Fruit fly (Drosophila melanogaster) whole organism, embryonic: Measurements from ENCODE around the gene CG17239.

Experiments
- B-H2 ChIP-seq: fragments of 200-800 bp; sonication (Bioruptor generic); optimal IDR thresholded peaks from 2 replicates; lab custom pipeline; 2018; ENCODE audit warnings: missing biosample characterization, mild to moderate bottlenecking, missing genetic modification characterization
- CG10147 ChIP-seq: fragments of 200-800 bp; sonication (Bioruptor generic); optimal IDR thresholded peaks from 2 replicates; lab custom pipeline; 2019; ENCODE audit warnings: missing biosample characterization, mild to moderate bottlenecking, missing genetic modification characterization, moderate library complexity
- CG10431 ChIP-seq: fragments of 200-800 bp; sonication (Bioruptor generic); optimal IDR thresholded peaks from 3 replicates; lab custom pipeline; 2018; ENCODE audit warnings: missing biosample characterization, mild to moderate bottlenecking, missing genetic modification characterization
- CG11093 ChIP-seq: fragments of 200-800 bp; sonication (Bioruptor generic); IDR thresholded peaks from 3 replicates; pipeline ENCODE4 v1.3.6; 2022; ENCODE audit warnings: missing biosample characterization, missing genetic modification characterization
- CG12659 ChIP-seq: fragments of 200-800 bp; sonication (Bioruptor generic); optimal IDR thresholded peaks from 3 replicates; lab custom pipeline; 2017; ENCODE audit warnings: mild to moderate bottlenecking, missing biosample characterization, missing genetic modification reagents, missing genetic modification characterization
- CG12769 ChIP-seq: fragments of 200-800 bp; sonication (Bioruptor generic); optimal IDR thresholded peaks from 2 replicates; lab custom pipeline; 2019; ENCODE audit warnings: missing biosample characterization, mild to moderate bottlenecking, missing genetic modification characterization, moderate library complexity
- CG13624 ChIP-seq: fragments of 200-800 bp; sonication (Bioruptor generic); optimal IDR thresholded peaks from 2 replicates; lab custom pipeline; 2016; ENCODE audit warnings: missing biosample characterization, missing genetic modification characterization
- CG14710 ChIP-seq: fragments of 200-800 bp; sonication (Bioruptor generic); optimal IDR thresholded peaks from 3 replicates; lab custom pipeline; 2019; ENCODE audit warnings: missing biosample characterization, mild to moderate bottlenecking, missing genetic modification characterization, moderate library complexity
- CG15514 ChIP-seq: fragments of 200-800 bp; sonication (Bioruptor generic); optimal IDR thresholded peaks from 3 replicates; lab custom pipeline; 2017; ENCODE audit warnings: missing biosample characterization, missing genetic modification characterization, mild to moderate bottlenecking, moderate library complexity, missing genetic modification reagents
- CG2116 ChIP-seq: fragments of 200-800 bp; sonication (Bioruptor generic); optimal IDR thresholded peaks from 3 replicates; lab custom pipeline; 2018; ENCODE audit warnings: missing biosample characterization, mild to moderate bottlenecking, missing genetic modification characterization
- CG2199 ChIP-seq: fragments of 200-800 bp; sonication (Bioruptor generic); IDR thresholded peaks from 3 replicates; pipeline ENCODE4 v1.3.6; 2022; ENCODE audit warnings: missing biosample characterization, missing genetic modification characterization
- CG30020 ChIP-seq: fragments of 200-800 bp; optimal IDR thresholded peaks from 2 replicates; lab custom pipeline; 2019; ENCODE audit warnings: missing biosample characterization, mild to moderate bottlenecking, missing genetic modification characterization, moderate library complexity
- CG34376 ChIP-seq: fragments of 200-800 bp; sonication (Bioruptor generic); optimal IDR thresholded peaks from 2 replicates; lab custom pipeline; 2018; ENCODE audit warnings: missing biosample characterization, mild to moderate bottlenecking, missing genetic modification characterization
- CG6654 ChIP-seq: fragments of 200-800 bp; sonication (Bioruptor generic); optimal IDR thresholded peaks from 2 replicates; lab custom pipeline; 2017; ENCODE audit warnings: missing biosample characterization, mild to moderate bottlenecking, missing genetic modification characterization
- CG6854 ChIP-seq: fragments of 200-800 bp; sonication (Bioruptor generic); optimal IDR thresholded peaks from 3 replicates; lab custom pipeline; 2017; ENCODE audit warnings: missing biosample characterization, mild to moderate bottlenecking, missing genetic modification characterization
- CG9437 ChIP-seq: fragments of 200-800 bp; sonication (Bioruptor generic); optimal IDR thresholded peaks from 2 replicates; lab custom pipeline; 2018; ENCODE audit warnings: missing biosample characterization, mild to moderate bottlenecking, missing genetic modification characterization
- Dp ChIP-seq: fragments of 200-800 bp; sonication (Bioruptor generic); optimal IDR thresholded peaks from 2 replicates; lab custom pipeline; 2018; ENCODE audit warnings: missing biosample characterization, mild to moderate bottlenecking, missing genetic modification characterization, moderate library complexity
- Med ChIP-seq: fragments of 200-800 bp; sonication (Bioruptor generic); peaks from one replicate; lab custom pipeline; 2016; ENCODE audit warnings: missing biosample characterization, missing genetic modification characterization, mild to moderate bottlenecking, inconsistent platforms, moderate library complexity
- Neu2 ChIP-seq: fragments of 200-800 bp; sonication (Bioruptor generic); optimal IDR thresholded peaks from 3 replicates; lab custom pipeline; 2016; ENCODE audit warnings: missing biosample characterization, missing genetic modification characterization, borderline replicate concordance
- Opbp ChIP-seq: fragments of 200-800 bp; sonication (Bioruptor generic); IDR thresholded peaks from 3 replicates; pipeline ENCODE4 v1.3.6; 2022; ENCODE audit warnings: missing biosample characterization, missing genetic modification characterization; ENCODE audit not compliant: partially characterized antibody
- Poxn ChIP-seq: fragments of 200-800 bp; sonication (Bioruptor generic); IDR thresholded peaks from 2 replicates; pipeline ENCODE4 v1.3.6; 2022; ENCODE audit warnings: missing biosample characterization, missing genetic modification characterization
- Scr ChIP-seq: fragments of 200-800 bp; sonication (Bioruptor generic); IDR thresholded peaks from 2 replicates; pipeline ENCODE4 v1.3.6; 2022; ENCODE audit warnings: missing biosample characterization, missing genetic modification characterization; ENCODE audit not compliant: partially characterized antibody
- Sry-δ ChIP-seq: fragments of 200-800 bp; sonication (Bioruptor generic); optimal IDR thresholded peaks from 2 replicates; lab custom pipeline; 2016; ENCODE audit warnings: missing biosample characterization, missing genetic modification characterization
- abd-A ChIP-seq: fragments of 200-800 bp; sonication (Bioruptor generic); optimal IDR thresholded peaks from 3 replicates; lab custom pipeline; 2019; ENCODE audit warnings: missing biosample characterization, mild to moderate bottlenecking, missing genetic modification characterization, moderate library complexity
- bbx ChIP-seq: fragments of 200-800 bp; sonication (Bioruptor generic); IDR thresholded peaks from 2 replicates; pipeline ENCODE4 v1.3.6; 2022; ENCODE audit warnings: missing biosample characterization, missing genetic modification characterization; ENCODE audit not compliant: partially characterized antibody
- crp ChIP-seq, 2 experiments: fragments of 200-800 bp; sonication (Bioruptor generic); optimal IDR thresholded peaks; 2 replicates in 1 of 2; 3 replicates in 1 of 2; lab custom pipeline; 2017; ENCODE audit warnings: missing biosample characterization in 2 of 2, missing genetic modification characterization in 2 of 2, mild to moderate bottlenecking in 1 of 2, moderate library complexity in 1 of 2
- dm ChIP-seq: fragments of 200-800 bp; sonication (Bioruptor generic); optimal IDR thresholded peaks from 3 replicates; lab custom pipeline; 2016; ENCODE audit warnings: missing biosample characterization, missing genetic modification characterization
- esg ChIP-seq: fragments of 200-800 bp; sonication (Bioruptor generic); conservative IDR thresholded peaks from 2 replicates; pipeline ENCODE4 v1.3.6; 2022; ENCODE audit warnings: missing biosample characterization, missing genetic modification characterization
- exex ChIP-seq: fragments of 200-800 bp; sonication (Bioruptor generic); optimal IDR thresholded peaks from 4 replicates; lab custom pipeline; 2018; ENCODE audit warnings: missing biosample characterization, mild to moderate bottlenecking, missing genetic modification characterization, moderate library complexity
- gfzf ChIP-seq: fragments of 200-800 bp; sonication (Bioruptor generic); optimal IDR thresholded peaks from 2 replicates; lab custom pipeline; 2016; ENCODE audit warnings: missing biosample characterization, mild to moderate bottlenecking, missing genetic modification characterization, moderate library complexity
- ham ChIP-seq: fragments of 200-800 bp; sonication (Bioruptor generic); IDR thresholded peaks from 2 replicates; pipeline ENCODE4 v1.3.6; 2022; ENCODE audit warnings: missing biosample characterization, missing genetic modification characterization
- her ChIP-seq: fragments of 200-800 bp; sonication (Bioruptor generic); optimal IDR thresholded peaks from 2 replicates; lab custom pipeline; 2016; ENCODE audit warnings: missing biosample characterization, missing genetic modification characterization
- hkb ChIP-seq, 2 experiments: fragments of 200-800 bp in 1 of 2; fragments of >200 bp in 1 of 2; sonication (Bioruptor generic) in 1 of 2; IDR thresholded peaks in 1 of 2; optimal IDR thresholded peaks in 1 of 2; 2 replicates each; pipeline versions ENCODE4 v1.3.6 to Lab custom; 2017 to 2022; ENCODE audit warnings: missing biosample characterization in 1 of 2, missing genetic modification characterization in 1 of 2
- insv ChIP-seq, 2 experiments: fragments of 200-800 bp; sonication (Bioruptor generic); optimal IDR thresholded peaks; 3 replicates each; lab custom pipeline; 2016 to 2018; ENCODE audit warnings: missing biosample characterization in 2 of 2, missing genetic modification characterization in 2 of 2
- jing ChIP-seq: fragments of 200-800 bp; sonication (Bioruptor generic); optimal IDR thresholded peaks from 2 replicates; lab custom pipeline; 2018; ENCODE audit warnings: missing biosample characterization, mild to moderate bottlenecking, missing genetic modification characterization
- luna ChIP-seq: fragments of 200-800 bp; sonication (Bioruptor generic); optimal IDR thresholded peaks from 2 replicates; lab custom pipeline; 2016; ENCODE audit warnings: missing biosample characterization, missing genetic modification characterization
- maf-S ChIP-seq: fragments of 200-800 bp; sonication (Bioruptor generic); optimal IDR thresholded peaks from 2 replicates; lab custom pipeline; 2016; ENCODE audit warnings: missing biosample characterization, missing genetic modification characterization
- onecut ChIP-seq: fragments of 200-800 bp; sonication (Bioruptor generic); IDR thresholded peaks from 2 replicates; pipeline ENCODE4 v1.3.6; 2022; ENCODE audit warnings: missing biosample characterization, missing genetic modification characterization
- p53 ChIP-seq: fragments of 200-800 bp; sonication (Bioruptor generic); optimal IDR thresholded peaks from 2 replicates; lab custom pipeline; 2016; ENCODE audit warnings: missing biosample characterization, missing genetic modification characterization
- pita ChIP-seq: fragments of 200-800 bp; sonication (Bioruptor generic); optimal IDR thresholded peaks from 2 replicates; lab custom pipeline; 2017; ENCODE audit warnings: missing biosample characterization, mild to moderate bottlenecking, missing genetic modification characterization
- pum ChIP-seq: fragments of 200-800 bp; sonication (Bioruptor generic); optimal IDR thresholded peaks from 2 replicates; lab custom pipeline; 2016; ENCODE audit warnings: missing biosample characterization, missing genetic modification characterization
- ro ChIP-seq: fragments of 200-800 bp; sonication (Bioruptor generic); IDR thresholded peaks from 2 replicates; pipeline ENCODE4 v1.3.6; 2022; ENCODE audit warnings: missing biosample characterization, missing genetic modification characterization
- schlank ChIP-seq: fragments of 200-800 bp; sonication (Bioruptor generic); optimal IDR thresholded peaks from 2 replicates; lab custom pipeline; 2018; ENCODE audit warnings: missing biosample characterization, mild to moderate bottlenecking, missing genetic modification characterization
- slou ChIP-seq: fragments of 200-800 bp; sonication (Bioruptor generic); optimal IDR thresholded peaks from 3 replicates; lab custom pipeline; 2016; ENCODE audit warnings: missing biosample characterization, missing genetic modification characterization
- sob ChIP-seq: fragments of 200-800 bp; sonication (Bioruptor generic); IDR thresholded peaks from 2 replicates; pipeline ENCODE4 v1.3.6; 2022; ENCODE audit warnings: missing biosample characterization, missing genetic modification characterization
- stwl ChIP-seq: fragments of 200-800 bp; sonication (Bioruptor generic); optimal IDR thresholded peaks from 3 replicates; lab custom pipeline; 2018; ENCODE audit warnings: missing biosample characterization, mild to moderate bottlenecking, missing genetic modification characterization, moderate library complexity
- zfh1 ChIP-seq: fragments of 200-800 bp; sonication (Bioruptor generic); IDR thresholded peaks from 3 replicates; pipeline ENCODE4 v1.3.6; 2022; ENCODE audit warnings: missing biosample characterization, missing genetic modification characterization

CG17239 gene

DNA sequence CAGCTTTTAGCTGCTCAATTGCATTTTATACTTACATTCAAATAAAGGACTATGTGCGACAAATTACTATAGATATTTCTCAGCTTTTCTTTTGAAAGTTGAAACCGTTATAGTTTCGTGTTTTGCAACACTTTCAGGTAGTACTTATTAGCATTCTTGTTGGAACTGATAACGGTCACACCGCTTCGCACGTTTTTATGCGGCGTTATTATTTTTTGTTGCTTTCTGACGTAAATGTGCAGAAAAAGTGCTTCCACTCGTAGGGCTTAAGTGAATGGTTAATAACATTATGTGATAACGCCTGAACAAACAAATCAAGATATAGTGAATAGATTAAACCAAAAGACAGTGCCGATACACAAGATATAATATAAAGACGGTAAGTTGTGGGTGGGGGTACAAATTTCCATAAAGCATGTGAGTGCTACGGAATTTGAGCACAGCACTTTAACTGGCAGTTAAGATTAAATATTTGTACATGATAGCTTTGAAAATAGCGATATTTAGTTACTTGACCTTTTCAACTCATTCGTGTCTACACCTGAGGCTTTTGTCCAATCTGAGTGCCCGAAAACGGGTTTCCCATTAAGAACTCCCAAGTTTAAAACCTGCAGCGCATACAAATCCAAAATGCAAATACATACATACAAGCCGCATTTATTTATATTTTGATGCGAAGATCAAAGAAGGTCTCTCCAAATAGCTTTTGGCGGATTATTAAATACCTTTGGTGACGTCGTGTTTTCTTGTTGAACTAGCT lies 31.4 kb downstream of the CG17239 start, which contains the start of gene papi (continued):
- TF ChIP-seq CG15514 (GFP tag; lab: Kevin White, UChicago), result peak; percentile 5
- TF ChIP-seq CG13624 (GFP tag; lab: Kevin White, UChicago), result peak; percentile 4
- no peak for TF ChIP-seq maf-S (GFP tag; lab: Kevin White, UChicago)
- TF ChIP-seq Sry-δ, result peak; percentile 26
- no peak for TF ChIP-seq p53
- no peak for TF ChIP-seq ro (GFP tag; lab: Robert Waterston, UW)
- peak; percentile 16 for TF ChIP-seq CG6854 (GFP tag; lab: Kevin White, UChicago)
- TF ChIP-seq abd-A (tag; lab: Kevin White, UChicago), result peak; percentile 43
- TF ChIP-seq crp (GFP tag; optimal IDR thresholded peaks at IDR 0.05; lab: Kevin White, UChicago), result peak in 1 of 2 experiments; percentile 14
- peak; percentile 22 for TF ChIP-seq luna
- TF ChIP-seq Opbp (GFP tag; lab: Robert Waterston, UW), result 0 out of 3 replicates have a peak, but pooled peaks have one; percentile 38
- peak; percentile 32 for TF ChIP-seq CG10147 (GFP tag; lab: Kevin White, UChicago)
- no peak for TF ChIP-seq esg (GFP tag; lab: Robert Waterston, UW)
- peak; percentile 27 for TF ChIP-seq CG9437
- TF ChIP-seq CG10431 (GFP tag; lab: Kevin White, UChicago), result peak; percentile 22
- no peak for TF ChIP-seq slou (GFP tag; lab: Kevin White, UChicago)
- TF ChIP-seq zfh1, result no peak
- TF ChIP-seq stwl (tag; lab: Kevin White, UChicago), result peak; percentile 46
- no peak for TF ChIP-seq jing

DNA sequence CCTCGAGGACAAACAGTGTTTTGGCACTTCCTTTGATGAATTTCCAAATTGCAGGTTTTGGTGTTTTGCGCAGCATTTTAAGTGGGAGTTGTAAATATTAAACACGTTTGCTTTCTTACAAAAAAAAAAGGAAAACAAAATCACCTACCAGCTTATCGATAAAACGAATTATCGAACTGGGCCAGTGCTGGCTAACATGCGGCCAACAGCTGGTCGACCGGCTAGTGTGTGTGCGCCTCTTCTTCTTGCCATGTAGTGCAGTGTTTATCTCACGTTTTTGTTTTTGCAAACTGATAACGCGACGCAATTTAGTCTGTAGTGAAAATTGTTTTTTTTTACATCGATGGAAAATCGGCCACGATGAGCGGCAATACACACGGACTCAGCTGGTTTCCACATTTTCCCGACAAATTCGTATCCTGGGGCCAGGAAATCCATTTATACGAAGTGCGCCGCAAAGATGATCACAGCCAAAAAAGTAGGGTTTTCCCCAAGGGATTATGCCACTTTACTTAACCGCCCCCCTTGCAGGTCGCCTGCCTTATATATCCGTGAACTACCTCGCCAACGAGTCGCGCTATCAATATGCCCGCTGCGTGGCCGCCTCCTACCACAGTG lies 35.0 kb downstream of the CG17239 start, which contains the start of the genes CG15386, CG42371 and mio:
CG15386 (minus strand) TSS at position 180 of the 618 bp plus-strand sequence.
CG42371 (minus strand) TSS at position 180 of the 618 bp plus-strand sequence.
mio (plus strand) TSS at position 224 of the 618 bp plus-strand sequence.
- TF ChIP-seq CG30020 (tag; lab: Kevin White, UChicago), result no peak
- TF ChIP-seq schlank (tag; lab: Kevin White, UChicago), result no peak
- no peak for TF ChIP-seq CG11093 (GFP tag; lab: Robert Waterston, UW)
- TF ChIP-seq CG12769, result no peak
- TF ChIP-seq Neu2 (GFP tag; lab: Kevin White, UChicago), result no peak
- peak; percentile 72 for TF ChIP-seq dm (GFP tag; lab: Kevin White, UChicago)
- peak; percentile 52 for TF ChIP-seq CG12659 (GFP tag; lab: Kevin White, UChicago)
- TF ChIP-seq sob, result peak; percentile 39; the same call in 1 of the 2 replicates
- TF ChIP-seq exex (tag; lab: Kevin White, UChicago), result peak; percentile 28
- no peak for TF ChIP-seq hkb (optimal IDR thresholded peaks at IDR 0.05; lab: Kevin White, UChicago)
- TF ChIP-seq hkb (GFP tag; IDR thresholded peaks at IDR 0.05; lab: Robert Waterston, UW), result peak; percentile 43; the same call in 1 of the 2 replicates
- peak; percentile 52 for TF ChIP-seq Scr (GFP tag; lab: Robert Waterston, UW)
- no peak for TF ChIP-seq CG2199
- peak; percentile 85 for TF ChIP-seq Med (GFP tag; lab: Kevin White, UChicago)
- no peak for TF ChIP-seq Poxn
- peak; percentile 11 for TF ChIP-seq her (GFP tag; lab: Kevin White, UChicago)
- TF ChIP-seq Dp, result peak; percentile 24
- no peak for TF ChIP-seq CG6654 (GFP tag; lab: Kevin White, UChicago)
- TF ChIP-seq CG2116 (GFP tag; lab: Kevin White, UChicago), result peak; percentile 47
- TF ChIP-seq CG14710 (tag; lab: Kevin White, UChicago), result peak; percentile 81
- peak; percentile 50 for TF ChIP-seq B-H2 (GFP tag; lab: Kevin White, UChicago)
- TF ChIP-seq bbx (GFP tag; lab: Robert Waterston, UW), result peak; percentile 53; the same call in 1 of the 2 replicates
- no peak for TF ChIP-seq pum (GFP tag; lab: Kevin White, UChicago)
- peak; percentile 44; the same call in 1 of the 2 replicates for TF ChIP-seq onecut (GFP tag; lab: Robert Waterston, UW)
- no peak for TF ChIP-seq pita (GFP tag; lab: Kevin White, UChicago)
- TF ChIP-seq insv (GFP tag; optimal IDR thresholded peaks at IDR 0.05; lab: Kevin White, UChicago), result peak in 1 of 2 experiments; percentile 50
- peak; percentile 41 for TF ChIP-seq gfzf (GFP tag; lab: Kevin White, UChicago)
- no peak for TF ChIP-seq ham (GFP tag; lab: Robert Waterston, UW)
- TF ChIP-seq CG34376 (GFP tag; lab: Kevin White, UChicago), result peak; percentile 68
